Worm (Caenorhabditis elegans) whole organism, late embryonic: ENCODE results near the gene F33A8.4.

ENCODE experiments used
- F13H6.1 ChIP-seq: sonication (generic microtip); optimal IDR thresholded peaks from 2 replicates; lab custom pipeline; 2016; ENCODE audit warnings: missing genetic modification characterization, missing compliant biosample characterization
- ceh-14 ChIP-seq: sonication (generic microtip); optimal IDR thresholded peaks from 2 replicates; lab custom pipeline; 2016; ENCODE audit warnings: missing genotype, missing genetic modification characterization, missing compliant biosample characterization
- ceh-18 ChIP-seq: sonication (generic microtip); optimal IDR thresholded peaks from 2 replicates; lab custom pipeline; 2016; ENCODE audit warnings: missing genetic modification characterization, missing compliant biosample characterization
- ceh-22 ChIP-seq: sonication (generic microtip); optimal IDR thresholded peaks from 2 replicates; lab custom pipeline; 2017; ENCODE audit warnings: missing biosample characterization, missing genetic modification characterization
- hlh-13 ChIP-seq: fragments of 200-800 bp; sonication (Bioruptor generic); optimal IDR thresholded peaks from 2 replicates; lab custom pipeline; 2018; ENCODE audit warnings: mild to moderate bottlenecking, missing genetic modification characterization, missing compliant biosample characterization
- hlh-8 ChIP-seq: sonication (generic microtip); optimal IDR thresholded peaks from 2 replicates; lab custom pipeline; 2016; ENCODE audit warnings: missing genotype, missing genetic modification characterization, missing compliant biosample characterization
- nfya-1 ChIP-seq: sonication (generic microtip); optimal IDR thresholded peaks from 2 replicates; lab custom pipeline; 2017; ENCODE audit warnings: missing genetic modification characterization, mild to moderate bottlenecking, missing compliant biosample characterization, antibody characterized with exemption, moderate library complexity
- pag-3 ChIP-seq: sonication (generic microtip); optimal IDR thresholded peaks from 2 replicates; lab custom pipeline; 2016; ENCODE audit warnings: missing compliant biosample characterization, missing genetic modification characterization, borderline replicate concordance
- pqm-1 ChIP-seq: sonication (generic microtip); optimal IDR thresholded peaks from 2 replicates; lab custom pipeline; 2016; ENCODE audit warnings: missing genetic modification characterization, missing compliant biosample characterization
- syd-9 ChIP-seq: sonication (generic microtip); optimal IDR thresholded peaks from 2 replicates; lab custom pipeline; 2016; ENCODE audit warnings: mild to moderate bottlenecking, missing genetic modification characterization, moderate library complexity, missing compliant biosample characterization
- ttx-3 ChIP-seq: sonication (generic microtip); optimal IDR thresholded peaks from 2 replicates; lab custom pipeline; 2016; ENCODE audit warnings: missing genetic modification reagents, missing genetic modification characterization, missing compliant biosample characterization

DNA sequence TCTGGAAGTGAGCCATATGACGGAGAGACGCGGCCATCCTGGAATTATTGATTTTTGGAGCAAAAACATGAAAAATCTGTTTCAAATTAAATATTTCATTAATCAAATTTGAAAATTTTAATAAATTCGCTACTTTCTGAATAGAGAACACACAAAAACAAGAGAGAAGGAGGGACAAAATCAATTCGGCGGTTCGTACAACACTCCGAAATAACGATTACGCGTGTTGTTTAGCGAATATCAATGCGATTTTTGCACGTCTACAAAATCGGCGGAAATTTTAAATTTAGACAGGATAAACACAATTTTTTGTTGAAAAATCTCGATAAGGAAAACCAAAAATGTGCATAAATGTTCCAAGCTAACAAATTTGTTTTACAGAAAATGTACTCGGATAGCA lies 1.0 kb upstream of the F33A8.4 start, which contains the start of the genes sdhd-1 and ilkp-1:
- TF ChIP-seq hlh-13 (GFP tag; lab: Kevin White, UChicago) (no peak), F13H6.1 (no peak), hlh-8 (tag; lab: Kevin White, UChicago) (no peak), ceh-22 (no peak), syd-9 (tag; lab: Kevin White, UChicago) (no peak), ceh-14 (tag; lab: Kevin White, UChicago) (no peak), nfya-1 (peak; percentile 0), ttx-3 (tag; lab: Kevin White, UChicago) (no peak), ceh-18 (tag; lab: Kevin White, UChicago) (no peak), pqm-1 (no peak), pag-3 (tag; lab: Kevin White, UChicago) (no peak)
